Fruit fly (Drosophila melanogaster): ENCODE results near the gene jar.

The jar gene

DNA sequence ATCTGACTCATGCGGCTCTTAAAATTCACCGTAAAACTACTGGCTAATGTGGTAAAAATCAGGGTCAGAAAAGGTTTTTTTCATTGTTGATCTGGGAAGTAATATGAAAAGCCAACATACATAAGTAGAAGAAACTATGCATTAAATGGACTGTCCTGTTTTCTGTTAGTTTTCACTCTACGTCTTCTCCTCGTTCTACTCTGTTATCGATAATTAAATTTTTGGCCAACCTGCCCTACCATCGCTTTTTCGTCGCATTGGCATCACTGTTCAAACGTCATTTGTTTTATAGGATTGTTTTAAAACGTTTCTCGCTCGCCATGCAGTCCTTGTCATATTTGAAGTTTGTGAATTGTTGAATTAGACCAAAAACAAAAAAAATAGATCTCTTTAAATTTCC lies 36.3 kb downstream of the jar start:
- TF ChIP-seq CG7839 (tag; optimal IDR thresholded peaks at IDR 0.05) (no peak), ATbp (GFP tag; optimal IDR thresholded peaks at IDR 0.05) (no peak), CG15011 (GFP tag; optimal IDR thresholded peaks at IDR 0.05) (no peak), repo (GFP tag; optimal IDR thresholded peaks at IDR 0.05) (no peak), Scr (GFP tag; IDR thresholded peaks at IDR 0.05; ENCODE audit: partially characterized antibody) (peak; percentile 8; the same call in 1 of the 2 replicates), CG4404 (GFP tag; IDR thresholded peaks at IDR 0.05) (no peak), CG30020 (tag; optimal IDR thresholded peaks at IDR 0.05) (no peak), CG34224 (GFP tag; IDR thresholded peaks at IDR 0.05; ENCODE audit: partially characterized antibody) (0 out of 3 replicates have a peak, but pooled peaks have one; percentile 15), vfl (GFP tag; optimal IDR thresholded peaks at IDR 0.05) (no peak), CG9215 (GFP tag; IDR thresholded peaks at IDR 0.05) (no peak), ewg (GFP tag; optimal IDR thresholded peaks at IDR 0.05) (no peak), pzg (GFP tag; optimal IDR thresholded peaks at IDR 0.05) (peak; percentile 2), gsb-n (tag; optimal IDR thresholded peaks at IDR 0.05) (no peak), CG7963 (GFP tag; IDR thresholded peaks at IDR 0.05; ENCODE audit: partially characterized antibody) (0 out of 3 replicates have a peak, but pooled peaks have one; percentile 32), Dref (GFP tag; IDR thresholded peaks at IDR 0.05) (peak; percentile 54), ems (GFP tag; optimal IDR thresholded peaks at IDR 0.05) (no peak), CG2116 (GFP tag; optimal IDR thresholded peaks at IDR 0.05) (peak; percentile 7), Myb (GFP tag; optimal IDR thresholded peaks at IDR 0.05) (peak; percentile 1), CG7745 (tag; optimal IDR thresholded peaks at IDR 0.05) (peak; percentile 21), Sry-δ (GFP tag; optimal IDR thresholded peaks at IDR 0.05) (peak; percentile 55)

DNA sequence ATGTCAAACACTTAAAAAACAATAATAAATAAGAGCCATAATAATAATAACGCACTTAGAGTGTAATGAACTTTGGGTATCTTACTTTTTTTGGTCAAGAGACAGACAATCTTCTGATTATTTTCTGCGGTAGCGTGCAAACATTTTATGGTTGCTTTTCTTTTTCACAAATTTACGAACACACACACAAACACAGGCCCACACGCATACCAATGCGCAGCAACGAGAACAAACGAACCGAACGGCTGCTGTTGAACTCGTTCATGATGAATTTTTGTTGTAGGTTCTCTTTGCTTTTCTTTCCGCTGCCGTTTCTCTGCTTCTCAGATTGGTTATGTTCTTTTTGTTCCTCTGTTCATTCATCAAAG lies 36.9 kb downstream of the jar start:
- TF ChIP-seq CG17385 (GFP tag; optimal IDR thresholded peaks at IDR 0.05) (peak; percentile 44), CG8478 (optimal IDR thresholded peaks at IDR 0.05) (peak; percentile 29), bigmax (GFP tag; optimal IDR thresholded peaks at IDR 0.05) (peak; percentile 16), ara (GFP tag; IDR thresholded peaks at IDR 0.05) (no peak), lbe (GFP tag; optimal IDR thresholded peaks at IDR 0.05) (no peak), Usf (GFP tag; optimal IDR thresholded peaks at IDR 0.05) (no peak), danr (GFP tag; IDR thresholded peaks at IDR 0.05) (no peak), cg (GFP tag; optimal IDR thresholded peaks at IDR 0.05) (peak; percentile 59), CG4360 (GFP tag; IDR thresholded peaks at IDR 0.05) (0 out of 2 replicates have a peak, but pooled peaks have one; percentile 57), corto (GFP tag; optimal IDR thresholded peaks at IDR 0.05) (peak; percentile 11), B-H1 (GFP tag; IDR thresholded peaks at IDR 0.05) (no peak), CG12155 (GFP tag; optimal IDR thresholded peaks at IDR 0.05) (peak; percentile 53), sens (GFP tag) (peak; percentile 16)

DNA sequence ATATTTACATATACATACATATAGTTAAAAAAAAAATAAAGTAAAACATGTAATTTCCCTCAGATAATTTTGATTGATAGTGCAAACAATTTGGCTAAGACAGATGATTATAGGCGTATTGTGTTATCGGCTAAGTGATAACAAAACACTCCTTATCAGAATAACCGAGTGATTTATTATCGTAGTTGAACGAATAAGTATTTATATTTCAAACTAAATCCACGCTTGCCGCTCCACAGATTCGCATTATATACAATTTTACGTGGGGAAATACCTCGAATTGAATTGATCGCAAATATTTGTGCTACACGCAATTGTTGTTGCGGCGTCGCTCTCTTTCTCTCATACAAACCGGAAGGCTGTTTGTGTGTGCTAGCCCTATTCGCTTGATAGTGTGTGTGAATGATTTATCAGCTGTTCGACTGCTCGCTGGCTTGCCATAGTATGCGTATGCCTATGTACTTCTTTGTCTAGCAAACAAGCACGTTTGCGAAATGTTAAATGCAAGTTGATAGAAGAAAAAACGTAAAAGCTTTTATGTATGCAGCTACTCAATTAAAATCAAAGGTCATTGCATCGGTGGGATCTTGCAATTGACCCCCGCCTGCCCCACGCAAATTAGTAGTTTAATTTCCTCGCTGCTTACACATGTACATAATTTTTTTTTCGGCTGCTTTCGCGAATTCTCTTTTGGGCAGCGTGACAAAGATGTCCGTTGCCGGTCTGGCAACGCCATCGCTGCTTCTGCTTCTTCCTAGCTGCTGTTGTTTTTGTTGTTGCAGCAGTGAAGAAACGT lies 37.5 kb downstream of the jar start:
- peak; percentile 56 for TF ChIP-seq exex (tag; optimal IDR thresholded peaks at IDR 0.05)
- peak; percentile 34; the same call in 1 of the 2 replicates for TF ChIP-seq CG5953 (GFP tag; IDR thresholded peaks at IDR 0.05)
- no peak for TF ChIP-seq fu2 (GFP tag; optimal IDR thresholded peaks at IDR 0.05)
- no peak for TF ChIP-seq HLH3B (GFP tag; IDR thresholded peaks at IDR 0.05)
- TF ChIP-seq CG2202 (tag; optimal IDR thresholded peaks at IDR 0.05), result peak; percentile 14
- peak; percentile 76 for TF ChIP-seq CG12155 (GFP tag; optimal IDR thresholded peaks at IDR 0.05)
- TF ChIP-seq HLH4C (GFP tag; IDR thresholded peaks at IDR 0.05; ENCODE audit: partially characterized antibody), result no peak
- no peak for TF ChIP-seq seq (GFP tag; IDR thresholded peaks at IDR 0.05)
- no peak for TF ChIP-seq CoRest (tag; optimal IDR thresholded peaks at IDR 0.05)
- no peak for TF ChIP-seq Tbp (GFP tag; optimal IDR thresholded peaks at IDR 0.05)
- TF ChIP-seq Side (GFP tag; optimal IDR thresholded peaks at IDR 0.05), result no peak
- no peak for TF ChIP-seq ewg (GFP tag; optimal IDR thresholded peaks at IDR 0.05)
- peak; percentile 24 for TF ChIP-seq repo (GFP tag; optimal IDR thresholded peaks at IDR 0.05)
- TF ChIP-seq CG34422 (GFP tag; IDR thresholded peaks at IDR 0.05), result peak; percentile 64; the same call in 1 of the 3 replicates
- no peak for TF ChIP-seq Abd-B (GFP tag; optimal IDR thresholded peaks at IDR 0.05)
- no peak for TF ChIP-seq CG17568 (GFP tag; optimal IDR thresholded peaks at IDR 0.05)
- 0 out of 2 replicates have a peak, but pooled peaks have one; percentile 42 for TF ChIP-seq CG6689 (GFP tag; IDR thresholded peaks at IDR 0.05)
- TF ChIP-seq Opbp (GFP tag; IDR thresholded peaks at IDR 0.05; ENCODE audit: partially characterized antibody), result 0 out of 3 replicates have a peak, but pooled peaks have one; percentile 27

All from whole organism, embryonic.